Fruit fly (Drosophila melanogaster) whole organism, prepupa: ENCODE data around the gene CG33795.

Experiments
- CG10631 ChIP-seq: fragments of 200-800 bp; sonication (Bioruptor generic); optimal IDR thresholded peaks from 2 replicates; lab custom pipeline; 2016; ENCODE audit warnings: missing biosample characterization, missing genetic modification characterization
- CG10669 ChIP-seq: fragments of 200-800 bp; sonication (Bioruptor generic); optimal IDR thresholded peaks from 3 replicates; lab custom pipeline; 2018; ENCODE audit warnings: missing biosample characterization, mild to moderate bottlenecking, missing genetic modification characterization, moderate library complexity
- CG11294 ChIP-seq: fragments of 200-800 bp; sonication (Bioruptor generic); IDR thresholded peaks from 2 replicates; pipeline ENCODE4 v1.3.6; 2022; ENCODE audit warnings: missing biosample characterization, missing genetic modification characterization
- CG11902 ChIP-seq: fragments of 200-800 bp; sonication (Bioruptor generic); optimal IDR thresholded peaks from 3 replicates; lab custom pipeline; 2016; ENCODE audit warnings: missing biosample characterization, missing genetic modification characterization
- CG15336 ChIP-seq: fragments of 200-800 bp; sonication (Bioruptor generic); IDR thresholded peaks from 2 replicates; pipeline ENCODE4 v1.3.6; 2022; ENCODE audit warnings: missing biosample characterization, missing genetic modification characterization
- CG1621 ChIP-seq: fragments of 200-800 bp; sonication (Bioruptor generic); optimal IDR thresholded peaks from 3 replicates; lab custom pipeline; 2018; ENCODE audit warnings: missing biosample characterization, mild to moderate bottlenecking, missing genetic modification characterization
- CG3032 ChIP-seq: fragments of 200-800 bp; optimal IDR thresholded peaks from 2 replicates; lab custom pipeline; 2019; ENCODE audit warnings: missing biosample characterization, mild to moderate bottlenecking, missing genetic modification characterization, moderate library complexity
- CG31627 ChIP-seq: fragments of 200-800 bp; sonication (Bioruptor generic); optimal IDR thresholded peaks from 3 replicates; lab custom pipeline; 2016; ENCODE audit warnings: missing biosample characterization, missing genetic modification characterization
- CG32006 ChIP-seq: fragments of 200-800 bp; sonication (Bioruptor generic); optimal IDR thresholded peaks from 3 replicates; lab custom pipeline; 2017; ENCODE audit warnings: missing biosample characterization, mild to moderate bottlenecking, missing genetic modification characterization
- CG34406 ChIP-seq: fragments of 200-800 bp; sonication (Bioruptor generic); optimal IDR thresholded peaks from 3 replicates; lab custom pipeline; 2016; ENCODE audit warnings: missing biosample characterization, missing genetic modification characterization
- CG3919 ChIP-seq: fragments of 200-800 bp; sonication (Bioruptor generic); optimal IDR thresholded peaks from 3 replicates; lab custom pipeline; 2016; ENCODE audit warnings: missing biosample characterization, missing genetic modification characterization
- CG6163 ChIP-seq: fragments of 200-800 bp; sonication (Bioruptor generic); IDR thresholded peaks from 3 replicates; pipeline ENCODE4 v1.3.6; 2022; ENCODE audit warnings: missing biosample characterization, missing genetic modification characterization
- CG6276 ChIP-seq: fragments of 200-800 bp; sonication (Bioruptor generic); optimal IDR thresholded peaks from 2 replicates; lab custom pipeline; 2017; ENCODE audit warnings: missing biosample characterization, mild to moderate bottlenecking, missing genetic modification characterization
- CG6792 ChIP-seq: fragments of 200-800 bp; sonication (Bioruptor generic); optimal IDR thresholded peaks from 3 replicates; lab custom pipeline; 2016; ENCODE audit warnings: missing biosample characterization, missing genetic modification characterization
- CG6808 ChIP-seq: fragments of 200-800 bp; sonication (Bioruptor generic); optimal IDR thresholded peaks from 3 replicates; lab custom pipeline; 2017; ENCODE audit warnings: missing biosample characterization, missing genetic modification characterization, mild to moderate bottlenecking, moderate library complexity, missing genetic modification reagents
- CG6854 ChIP-seq: fragments of 200-800 bp; sonication (Bioruptor generic); optimal IDR thresholded peaks from 2 replicates; lab custom pipeline; 2017; ENCODE audit warnings: missing biosample characterization, mild to moderate bottlenecking, missing genetic modification characterization
- CG7368 ChIP-seq: fragments of 200-800 bp; sonication (Bioruptor generic); optimal IDR thresholded peaks from 3 replicates; lab custom pipeline; 2016; ENCODE audit warnings: missing biosample characterization, missing genetic modification characterization
- CG8119 ChIP-seq: fragments of 200-800 bp; sonication (Bioruptor generic); IDR thresholded peaks from 3 replicates; pipeline ENCODE4 v1.3.6; 2022; ENCODE audit warnings: missing biosample characterization, missing genetic modification characterization
- CG8319 ChIP-seq: fragments of 200-800 bp; sonication (Bioruptor generic); optimal IDR thresholded peaks from 3 replicates; lab custom pipeline; 2016; ENCODE audit warnings: missing biosample characterization, missing genetic modification characterization
- CG8632 ChIP-seq: fragments of 200-800 bp; sonication (Bioruptor generic); optimal IDR thresholded peaks from 3 replicates; lab custom pipeline; 2016; ENCODE audit warnings: missing biosample characterization, missing genetic modification characterization
- CG9139 ChIP-seq: fragments of 200-800 bp; sonication (Bioruptor generic); optimal IDR thresholded peaks from 3 replicates; lab custom pipeline; 2017; ENCODE audit warnings: missing biosample characterization, mild to moderate bottlenecking, missing genetic modification characterization
- Eip75B ChIP-seq: fragments of 200-800 bp; sonication (Bioruptor generic); optimal IDR thresholded peaks from 3 replicates; lab custom pipeline; 2016; ENCODE audit warnings: missing biosample characterization, missing genetic modification characterization
- Eip78C ChIP-seq: fragments of 200-800 bp; sonication (Bioruptor generic); peaks from one replicate; lab custom pipeline; 2016; ENCODE audit warnings: missing biosample characterization, missing genetic modification characterization
- Eip93F ChIP-seq: fragments of 200-800 bp; sonication (Bioruptor generic); optimal IDR thresholded peaks from 2 replicates; lab custom pipeline; 2016; ENCODE audit warnings: missing biosample characterization, mild to moderate bottlenecking, missing genetic modification characterization
- Ets21C ChIP-seq: fragments of 200-800 bp; sonication (Bioruptor generic); optimal IDR thresholded peaks from 3 replicates; lab custom pipeline; 2016; ENCODE audit warnings: missing biosample characterization, missing genetic modification characterization
- Hr39 ChIP-seq: fragments of 200-800 bp; sonication (Bioruptor generic); optimal IDR thresholded peaks from 2 replicates; lab custom pipeline; 2016; ENCODE audit warnings: missing biosample characterization, missing genetic modification characterization
- Hr4 ChIP-seq: fragments of 200-800 bp; sonication (Bioruptor generic); optimal IDR thresholded peaks from 3 replicates; lab custom pipeline; 2016; ENCODE audit warnings: missing biosample characterization, missing genetic modification characterization
- Met ChIP-seq: fragments of 200-800 bp; sonication (Bioruptor generic); optimal IDR thresholded peaks from 3 replicates; lab custom pipeline; 2016; ENCODE audit warnings: missing biosample characterization, missing genetic modification characterization
- OdsH ChIP-seq: fragments of 200-800 bp; sonication (Bioruptor generic); optimal IDR thresholded peaks from 3 replicates; lab custom pipeline; 2016; ENCODE audit warnings: missing biosample characterization, missing genetic modification characterization
- Sox102F ChIP-seq: fragments of 200-800 bp; sonication (Bioruptor generic); optimal IDR thresholded peaks from 2 replicates; lab custom pipeline; 2016; ENCODE audit warnings: missing biosample characterization, mild to moderate bottlenecking, missing genetic modification characterization
- Sox15 ChIP-seq: fragments of 200-800 bp; sonication (Bioruptor generic); optimal IDR thresholded peaks from 3 replicates; lab custom pipeline; 2016; ENCODE audit warnings: missing biosample characterization, missing genetic modification characterization
- achi ChIP-seq: fragments of 200-800 bp; sonication (Bioruptor generic); optimal IDR thresholded peaks from 3 replicates; lab custom pipeline; 2016; ENCODE audit warnings: missing biosample characterization, missing genetic modification characterization
- acj6 ChIP-seq: fragments of 200-800 bp; sonication (Bioruptor generic); optimal IDR thresholded peaks from 3 replicates; lab custom pipeline; 2016; ENCODE audit warnings: missing biosample characterization, missing genetic modification characterization
- cyc ChIP-seq: fragments of 200-800 bp; sonication (Bioruptor generic); optimal IDR thresholded peaks from 3 replicates; lab custom pipeline; 2016; ENCODE audit warnings: missing biosample characterization, missing genetic modification characterization
- dac ChIP-seq: fragments of 200-800 bp; sonication (Bioruptor generic); optimal IDR thresholded peaks from 2 replicates; lab custom pipeline; 2017; ENCODE audit warnings: missing biosample characterization, mild to moderate bottlenecking, missing genetic modification characterization
- dsx ChIP-seq: fragments of 200-800 bp; optimal IDR thresholded peaks from 3 replicates; lab custom pipeline; 2019; ENCODE audit warnings: missing biosample characterization, mild to moderate bottlenecking, missing genetic modification characterization, moderate library complexity; ENCODE audit not compliant: poor library complexity, severe bottlenecking
- eg ChIP-seq: fragments of 200-800 bp; sonication (Bioruptor generic); IDR thresholded peaks from 3 replicates; pipeline ENCODE4 v1.3.6; 2022; ENCODE audit warnings: missing biosample characterization, missing genetic modification characterization
- esn ChIP-seq: fragments of 200-800 bp; sonication (Bioruptor generic); optimal IDR thresholded peaks from 2 replicates; lab custom pipeline; 2016; ENCODE audit warnings: missing biosample characterization, mild to moderate bottlenecking, missing genetic modification characterization, moderate library complexity
- fkh ChIP-seq: fragments of 200-800 bp; sonication (Bioruptor generic); optimal IDR thresholded peaks from 3 replicates; lab custom pipeline; 2017; ENCODE audit warnings: missing biosample characterization, mild to moderate bottlenecking, missing genetic modification characterization, moderate library complexity
- lz ChIP-seq: fragments of 200-800 bp; sonication (Bioruptor generic); optimal IDR thresholded peaks from 3 replicates; lab custom pipeline; 2016; ENCODE audit warnings: missing biosample characterization, missing genetic modification characterization
- net ChIP-seq: fragments of 200-800 bp; sonication (Bioruptor generic); optimal IDR thresholded peaks from 3 replicates; lab custom pipeline; 2016; ENCODE audit warnings: missing biosample characterization, missing genetic modification characterization
- pdm3 ChIP-seq: fragments of 200-800 bp; sonication (Bioruptor generic); optimal IDR thresholded peaks from 3 replicates; lab custom pipeline; 2016; ENCODE audit warnings: missing biosample characterization, missing genetic modification characterization
- salr ChIP-seq, 2 experiments: fragments of 200-800 bp; sonication (Bioruptor generic); optimal IDR thresholded peaks; 3 replicates each; lab custom pipeline; 2016 to 2018; ENCODE audit warnings: missing biosample characterization in 2 of 2, missing genetic modification characterization in 2 of 2, mild to moderate bottlenecking in 1 of 2
- spab ChIP-seq: fragments of 200-800 bp; sonication (Bioruptor generic); optimal IDR thresholded peaks from 2 replicates; lab custom pipeline; 2017; ENCODE audit warnings: missing biosample characterization, mild to moderate bottlenecking, missing genetic modification characterization, missing genetic modification reagents
- ss ChIP-seq, 2 experiments: fragments of 200-800 bp; sonication (Bioruptor generic); optimal IDR thresholded peaks; 2 replicates in 1 of 2; 3 replicates in 1 of 2; lab custom pipeline; 2017 to 2018; ENCODE audit warnings: mild to moderate bottlenecking in 2 of 2, missing biosample characterization in 2 of 2, missing genetic modification characterization in 2 of 2, moderate library complexity in 1 of 2
- svp ChIP-seq: fragments of 200-800 bp; sonication (Bioruptor generic); peaks from one replicate; lab custom pipeline; 2016; ENCODE audit warnings: missing biosample characterization, missing genetic modification characterization

The CG33795 gene

DNA sequence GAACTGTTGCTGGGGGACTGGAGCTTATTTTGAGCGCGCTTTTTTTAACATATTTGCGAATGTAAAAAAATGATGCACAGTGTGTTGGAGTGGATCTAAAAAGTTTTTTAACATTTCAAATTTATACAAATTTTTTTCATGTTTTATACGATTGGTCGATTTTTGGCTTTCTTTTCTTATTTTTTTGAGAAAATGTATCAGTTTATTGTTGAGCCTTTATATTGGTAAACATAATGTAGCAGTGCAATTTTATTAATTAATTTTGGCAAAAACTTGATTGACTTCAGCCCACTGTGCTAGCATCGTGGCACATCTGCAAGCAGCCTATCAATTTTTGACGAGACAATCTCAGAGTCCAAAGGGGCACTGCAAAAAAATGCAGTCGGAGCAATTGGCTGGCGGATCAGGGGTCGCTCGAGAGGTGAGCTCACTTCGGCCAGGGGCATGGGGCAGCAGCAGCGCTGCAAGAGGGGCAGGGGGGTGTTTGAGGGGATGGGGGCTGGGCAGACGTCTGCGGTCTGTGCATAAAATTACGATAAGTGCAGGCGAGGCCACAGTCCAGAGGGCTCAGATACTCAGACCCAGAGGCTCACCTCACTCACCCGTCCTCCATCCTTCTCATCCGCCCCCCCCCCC is 4.6 kb upstream of the CG33795 start (continued):
- TF ChIP-seq Eip93F (GFP tag; lab: Kevin White, UChicago) (no peak), CG1621 (peak; percentile 60), Met (GFP tag; lab: Kevin White, UChicago) (peak; percentile 90), CG6276 (GFP tag; lab: Kevin White, UChicago) (peak; percentile 6), CG10631 (GFP tag; lab: Kevin White, UChicago) (peak; percentile 70), svp (GFP tag; lab: Kevin White, UChicago) (peak; percentile 99), Sox102F (GFP tag; lab: Kevin White, UChicago) (peak; percentile 87), CG7368 (GFP tag; lab: Kevin White, UChicago) (peak; percentile 74), Ets21C (GFP tag; lab: Kevin White, UChicago) (peak; percentile 73), acj6 (GFP tag; lab: Kevin White, UChicago) (peak; percentile 80), net (GFP tag; lab: Kevin White, UChicago) (peak; percentile 86), CG15336 (GFP tag; lab: Robert Waterston, UW) (peak; percentile 58), cyc (GFP tag; lab: Kevin White, UChicago) (peak; percentile 80), CG11294 (GFP tag; lab: Robert Waterston, UW) (no peak; the same call in 1 of the 2 replicates), CG8319 (GFP tag; lab: Kevin White, UChicago) (peak; percentile 56), Eip75B (GFP tag; lab: Kevin White, UChicago) (peak; percentile 87), dac (no peak), ss (GFP tag; optimal IDR thresholded peaks at IDR 0.05; lab: Kevin White, UChicago) (peak; percentile 76 to 84), CG6854 (peak; percentile 13), CG6163 (GFP tag; lab: Robert Waterston, UW) (peak; percentile 85), CG6808 (GFP tag; lab: Kevin White, UChicago) (peak; percentile 82), spab (GFP tag; lab: Kevin White, UChicago) (peak; percentile 69), pdm3 (GFP tag; lab: Kevin White, UChicago) (peak; percentile 79), esn (GFP tag; lab: Kevin White, UChicago) (peak; percentile 90), salr (GFP tag; optimal IDR thresholded peaks at IDR 0.05; lab: Kevin White, UChicago) (peak; percentile 15 to 58), OdsH (GFP tag; lab: Kevin White, UChicago) (peak; percentile 80), CG9139 (GFP tag; lab: Kevin White, UChicago) (peak; percentile 70)

- peak; percentile 47; the same call in 1 of the 3 replicates for TF ChIP-seq CG6163 (GFP tag; lab: Robert Waterston, UW)
- peak; percentile 84 for TF ChIP-seq Eip78C (GFP tag; lab: Kevin White, UChicago)
- no peak for TF ChIP-seq cyc (GFP tag; lab: Kevin White, UChicago)
- TF ChIP-seq CG6808 (GFP tag; lab: Kevin White, UChicago): peak; percentile 71
- TF ChIP-seq dsx (GFP tag; lab: Kevin White, UChicago): peak; percentile 44
- TF ChIP-seq CG3032 (tag; lab: Kevin White, UChicago): peak; percentile 89
- peak; percentile 33 for TF ChIP-seq CG6792 (GFP tag; lab: Kevin White, UChicago)
- TF ChIP-seq Sox15: peak; percentile 25
- TF ChIP-seq CG7368 (GFP tag; lab: Kevin White, UChicago): peak; percentile 26
- no peak for TF ChIP-seq Sox102F (GFP tag; lab: Kevin White, UChicago)
- peak; percentile 82 for TF ChIP-seq CG34406 (GFP tag; lab: Kevin White, UChicago)
- TF ChIP-seq achi (GFP tag; lab: Kevin White, UChicago): peak; percentile 61
- no peak for TF ChIP-seq pdm3 (GFP tag; lab: Kevin White, UChicago)
- peak; percentile 35; the same call in 1 of the 3 replicates for TF ChIP-seq CG8119 (GFP tag; lab: Robert Waterston, UW)
- TF ChIP-seq CG32006 (GFP tag; lab: Kevin White, UChicago): peak; percentile 8
- TF ChIP-seq OdsH (GFP tag; lab: Kevin White, UChicago): peak; percentile 53
- TF ChIP-seq CG3919 (GFP tag; lab: Kevin White, UChicago): peak; percentile 27
- no peak for TF ChIP-seq CG31627 (GFP tag; lab: Kevin White, UChicago)
- TF ChIP-seq CG8632: peak; percentile 80
- TF ChIP-seq Eip75B (GFP tag; lab: Kevin White, UChicago): no peak
- TF ChIP-seq fkh (GFP tag; lab: Kevin White, UChicago): no peak
- TF ChIP-seq CG10669 (GFP tag; lab: Kevin White, UChicago): peak; percentile 68
- no peak for TF ChIP-seq lz (GFP tag; lab: Kevin White, UChicago)
- TF ChIP-seq CG1621: no peak
- TF ChIP-seq CG8319 (GFP tag; lab: Kevin White, UChicago): peak; percentile 19
- peak; percentile 28 for TF ChIP-seq CG11902
- TF ChIP-seq acj6 (GFP tag; lab: Kevin White, UChicago): peak; percentile 33
- TF ChIP-seq CG9139 (GFP tag; lab: Kevin White, UChicago): peak; percentile 17
- peak; percentile 14 for TF ChIP-seq Hr39 (GFP tag; lab: Kevin White, UChicago)
- no peak for TF ChIP-seq net (GFP tag; lab: Kevin White, UChicago)
- no peak for TF ChIP-seq eg (GFP tag; lab: Robert Waterston, UW)
- TF ChIP-seq svp (GFP tag; lab: Kevin White, UChicago): peak; percentile 18
- no peak for TF ChIP-seq CG6854
- TF ChIP-seq Hr4 (GFP tag; lab: Kevin White, UChicago): no peak
Observed at dm6 chr3L:16174778-16175177, 3.6 kb upstream of the CG33795 start.
